Fruit fly (Drosophila melanogaster) whole organism, embryonic: Measurements from ENCODE around the gene RluA-1.

Source experiments
- Ada2b ChIP-seq: fragments of 200-800 bp; sonication (Bioruptor generic); IDR thresholded peaks from 2 replicates; pipeline ENCODE4 v1.3.6; 2022; ENCODE audit warnings: missing biosample characterization, missing genetic modification characterization
- Asciz ChIP-seq: fragments of 200-800 bp; sonication (Bioruptor generic); optimal IDR thresholded peaks from 2 replicates; lab custom pipeline; 2017; ENCODE audit warnings: missing biosample characterization, mild to moderate bottlenecking, missing genetic modification characterization, missing genetic modification reagents
- Atf3 ChIP-seq: fragments of 200-800 bp; sonication (Bioruptor generic); optimal IDR thresholded peaks from 3 replicates; lab custom pipeline; 2016; ENCODE audit warnings: missing biosample characterization, missing genetic modification characterization
- Awh ChIP-seq: fragments of 200-800 bp; sonication (Bioruptor generic); IDR thresholded peaks from 2 replicates; pipeline ENCODE4, ENCODE4 v1.3.6; 2022; ENCODE audit warnings: missing biosample characterization, missing genetic modification characterization
- Bgb ChIP-seq: fragments of 200-800 bp; sonication (Bioruptor generic); IDR thresholded peaks from 2 replicates; pipeline ENCODE4 v1.3.6; 2022; ENCODE audit warnings: missing biosample characterization, missing genetic modification characterization; ENCODE audit not compliant: partially characterized antibody
- Blimp-1 ChIP-seq: fragments of 200-800 bp; sonication (Bioruptor generic); optimal IDR thresholded peaks from 3 replicates; lab custom pipeline; 2018; ENCODE audit warnings: missing biosample characterization, missing genetic modification characterization, mild to moderate bottlenecking, moderate library complexity, missing genetic modification reagents
- CG10147 ChIP-seq: fragments of 200-800 bp; sonication (Bioruptor generic); optimal IDR thresholded peaks from 2 replicates; lab custom pipeline; 2019; ENCODE audit warnings: missing biosample characterization, mild to moderate bottlenecking, missing genetic modification characterization, moderate library complexity
- CG10274 ChIP-seq: fragments of 200-800 bp; sonication (Bioruptor generic); optimal IDR thresholded peaks from 3 replicates; lab custom pipeline; 2017; ENCODE audit warnings: missing biosample characterization, mild to moderate bottlenecking, missing genetic modification characterization
- CG12236 ChIP-seq: fragments of 200-800 bp; sonication (Bioruptor generic); optimal IDR thresholded peaks from 2 replicates; lab custom pipeline; 2016; ENCODE audit warnings: missing biosample characterization, missing genetic modification characterization
- CG18619 ChIP-seq: fragments of 200-800 bp; sonication (Bioruptor generic); optimal IDR thresholded peaks from 3 replicates; lab custom pipeline; 2017; ENCODE audit warnings: missing biosample characterization, mild to moderate bottlenecking, missing genetic modification characterization
- CG2120 ChIP-seq: fragments of 200-800 bp; sonication (Bioruptor generic); optimal IDR thresholded peaks from 3 replicates; lab custom pipeline; 2016; ENCODE audit warnings: missing biosample characterization, missing genetic modification characterization
- CG2875 ChIP-seq: fragments of 200-800 bp; sonication (Bioruptor generic); optimal IDR thresholded peaks from 2 replicates; lab custom pipeline; 2017; ENCODE audit warnings: missing biosample characterization, mild to moderate bottlenecking, missing genetic modification characterization, missing genetic modification reagents
- CG32532 ChIP-seq: fragments of 200-800 bp; sonication (Bioruptor generic); IDR thresholded peaks from 2 replicates; pipeline ENCODE4 v1.3.6; 2022; ENCODE audit warnings: missing biosample characterization, missing genetic modification characterization
- CG6175 ChIP-seq: fragments of 200-800 bp; sonication (Bioruptor generic); IDR thresholded peaks from 3 replicates; pipeline ENCODE4 v1.3.6; 2022; ENCODE audit warnings: missing biosample characterization, missing genetic modification characterization
- CG7745 ChIP-seq: fragments of 200-800 bp; sonication (Bioruptor generic); optimal IDR thresholded peaks from 2 replicates; lab custom pipeline; 2018; ENCODE audit warnings: missing biosample characterization, mild to moderate bottlenecking, missing genetic modification characterization, moderate library complexity
- CG7928 ChIP-seq: fragments of 200-800 bp; sonication (Bioruptor generic); optimal IDR thresholded peaks from 2 replicates; lab custom pipeline; 2017; ENCODE audit warnings: missing biosample characterization, mild to moderate bottlenecking, missing genetic modification characterization
- CG7987 ChIP-seq: fragments of 200-800 bp; sonication (Bioruptor generic); optimal IDR thresholded peaks from 2 replicates; lab custom pipeline; 2018; ENCODE audit warnings: missing biosample characterization, mild to moderate bottlenecking, missing genetic modification characterization, moderate library complexity
- CG8089 ChIP-seq: fragments of 200-800 bp; sonication (Bioruptor generic); optimal IDR thresholded peaks from 3 replicates; lab custom pipeline; 2016; ENCODE audit warnings: missing biosample characterization, missing genetic modification characterization
- CG9727 ChIP-seq: fragments of 200-800 bp; sonication (Bioruptor generic); optimal IDR thresholded peaks from 3 replicates; lab custom pipeline; 2017; ENCODE audit warnings: missing biosample characterization, mild to moderate bottlenecking, missing genetic modification characterization
- CG9797 ChIP-seq: fragments of 200-800 bp; sonication (Bioruptor generic); optimal IDR thresholded peaks from 3 replicates; lab custom pipeline; 2018; ENCODE audit warnings: missing biosample characterization, mild to moderate bottlenecking, missing genetic modification characterization
- Dfd ChIP-seq, 2 experiments: fragments of >200 bp; optimal IDR thresholded peaks; 2 replicates each; lab custom pipeline; 2017; ENCODE audit warnings: missing biosample characterization in 2 of 2, missing genetic modification characterization in 2 of 2
- Fer3 ChIP-seq: fragments of 200-800 bp; sonication (Bioruptor generic); optimal IDR thresholded peaks from 2 replicates; lab custom pipeline; 2018; ENCODE audit warnings: missing biosample characterization, mild to moderate bottlenecking, missing genetic modification characterization, moderate library complexity
- GATAe ChIP-seq: fragments of 200-800 bp; sonication (Bioruptor generic); conservative IDR thresholded peaks from 2 replicates; pipeline ENCODE4 v1.3.6; 2022; ENCODE audit warnings: missing biosample characterization, missing genetic modification characterization
- HHEX ChIP-seq: fragments of 200-800 bp; sonication (Bioruptor generic); optimal IDR thresholded peaks from 3 replicates; lab custom pipeline; 2017; ENCODE audit warnings: missing biosample characterization, mild to moderate bottlenecking, missing genetic modification characterization, missing genetic modification reagents
- Hmx ChIP-seq: fragments of 200-800 bp; sonication (Bioruptor generic); optimal IDR thresholded peaks from 2 replicates; lab custom pipeline; 2016; ENCODE audit warnings: missing biosample characterization, missing genetic modification characterization
- Kr ChIP-seq: fragments of 200-800 bp; sonication (Bioruptor generic); optimal IDR thresholded peaks from 2 replicates; lab custom pipeline; 2017; ENCODE audit warnings: missing biosample characterization, mild to moderate bottlenecking, missing genetic modification characterization
- Oli ChIP-seq: fragments of 200-800 bp; sonication (Bioruptor generic); optimal IDR thresholded peaks from 2 replicates; lab custom pipeline; 2018; ENCODE audit warnings: missing biosample characterization, mild to moderate bottlenecking, missing genetic modification characterization, moderate library complexity
- PHDP ChIP-seq: fragments of 200-800 bp; sonication (Bioruptor generic); optimal IDR thresholded peaks from 3 replicates; lab custom pipeline; 2018; ENCODE audit warnings: missing biosample characterization, mild to moderate bottlenecking, missing genetic modification characterization, moderate library complexity
- Rfx ChIP-seq: fragments of 200-800 bp; sonication (Bioruptor generic); IDR thresholded peaks from 2 replicates; pipeline ENCODE4 v1.3.6; 2022; ENCODE audit warnings: missing biosample characterization, missing genetic modification characterization
- Sin3A ChIP-seq: fragments of >200 bp; optimal IDR thresholded peaks from 2 replicates; lab custom pipeline; 2018
- Sry-β ChIP-seq: fragments of 200-800 bp; sonication (Bioruptor generic); optimal IDR thresholded peaks from 2 replicates; lab custom pipeline; 2018; ENCODE audit warnings: missing biosample characterization, mild to moderate bottlenecking, missing genetic modification characterization, moderate library complexity
- Tbp ChIP-seq: fragments of >200 bp; optimal IDR thresholded peaks from 2 replicates; lab custom pipeline; 2018; ENCODE audit warnings: missing biosample characterization, missing genetic modification characterization
- Xrp1 ChIP-seq: fragments of 200-800 bp; sonication (Bioruptor generic); IDR thresholded peaks from 2 replicates; pipeline ENCODE4 v1.3.6; 2022; ENCODE audit warnings: missing biosample characterization, missing genetic modification characterization
- ap ChIP-seq: fragments of 200-800 bp; sonication (Bioruptor generic); IDR thresholded peaks from 2 replicates; pipeline ENCODE4 v1.3.6; 2022; ENCODE audit warnings: missing biosample characterization, missing genetic modification characterization
- bsh ChIP-seq, 2 experiments: fragments of 200-800 bp; sonication (Bioruptor generic); optimal IDR thresholded peaks; 2 replicates each; lab custom pipeline; 2017 to 2018; ENCODE audit warnings: mild to moderate bottlenecking in 2 of 2, missing biosample characterization in 2 of 2, missing genetic modification characterization in 2 of 2, moderate library complexity in 1 of 2
- chm ChIP-seq: fragments of 200-800 bp; sonication (Bioruptor generic); IDR thresholded peaks from 2 replicates; pipeline ENCODE4 v1.3.6; 2022; ENCODE audit warnings: missing biosample characterization, missing genetic modification characterization
- danr ChIP-seq: fragments of 200-800 bp; sonication (Bioruptor generic); IDR thresholded peaks from 2 replicates; pipeline ENCODE4 v1.3.6; 2022; ENCODE audit warnings: missing biosample characterization, missing genetic modification characterization
- gsb-n ChIP-seq: fragments of 200-800 bp; sonication (Bioruptor generic); optimal IDR thresholded peaks from 3 replicates; lab custom pipeline; 2018; ENCODE audit warnings: missing biosample characterization, mild to moderate bottlenecking, missing genetic modification characterization
- gt ChIP-seq: fragments of 200-800 bp; sonication (Bioruptor generic); IDR thresholded peaks from 2 replicates; pipeline ENCODE4 v1.3.6; 2022; ENCODE audit warnings: missing biosample characterization, missing genetic modification characterization
- knrl ChIP-seq: fragments of 200-800 bp; sonication (Bioruptor generic); IDR thresholded peaks from 3 replicates; pipeline ENCODE4 v1.3.6; 2022; ENCODE audit warnings: missing biosample characterization, missing genetic modification characterization; ENCODE audit not compliant: partially characterized antibody
- mirr ChIP-seq: fragments of 200-800 bp; sonication (Bioruptor generic); optimal IDR thresholded peaks from 3 replicates; lab custom pipeline; 2018; ENCODE audit warnings: missing biosample characterization, mild to moderate bottlenecking, missing genetic modification characterization
- pita ChIP-seq: fragments of 200-800 bp; sonication (Bioruptor generic); optimal IDR thresholded peaks from 2 replicates; lab custom pipeline; 2017; ENCODE audit warnings: missing biosample characterization, mild to moderate bottlenecking, missing genetic modification characterization
- run ChIP-seq: fragments of 200-800 bp; sonication (Bioruptor generic); optimal IDR thresholded peaks from 3 replicates; lab custom pipeline; 2018; ENCODE audit warnings: missing biosample characterization, mild to moderate bottlenecking, missing genetic modification characterization
- salm ChIP-seq: fragments of 200-800 bp; sonication (Bioruptor generic); optimal IDR thresholded peaks from 2 replicates; lab custom pipeline; 2018; ENCODE audit warnings: missing biosample characterization, mild to moderate bottlenecking, missing genetic modification characterization
- sug ChIP-seq: fragments of 200-800 bp; optimal IDR thresholded peaks from 2 replicates; lab custom pipeline; 2019; ENCODE audit warnings: missing biosample characterization, mild to moderate bottlenecking, missing genetic modification characterization, moderate library complexity
- tna ChIP-seq: fragments of 200-800 bp; sonication (Bioruptor generic); IDR thresholded peaks from 2 replicates; pipeline ENCODE4 v1.3.6; 2022; ENCODE audit warnings: missing biosample characterization, missing genetic modification characterization; ENCODE audit not compliant: partially characterized antibody
- twi ChIP-seq: fragments of 200-800 bp; optimal IDR thresholded peaks from 2 replicates; lab custom pipeline; 2019; ENCODE audit warnings: missing biosample characterization, mild to moderate bottlenecking, missing genetic modification characterization, moderate library complexity
- tx ChIP-seq: fragments of 200-800 bp; sonication (Bioruptor generic); optimal IDR thresholded peaks from 2 replicates; lab custom pipeline; 2016; ENCODE audit warnings: missing biosample characterization, missing genetic modification characterization

RluA-1 gene

dm6 chr2L:10499608-10500007 lies 25.5 kb upstream of the RluA-1 start (continued):
- TF ChIP-seq danr (GFP tag; lab: Robert Waterston, UW) (no peak), Awh (GFP tag; lab: Robert Waterston, UW) (peak; percentile 30; the same call in 1 of the 2 replicates), Dfd (GFP tag; optimal IDR thresholded peaks at IDR 0.05; lab: Kevin White, UChicago) (no peak), Sry-β (GFP tag; lab: Kevin White, UChicago) (no peak), CG7987 (GFP tag; lab: Kevin White, UChicago) (peak; percentile 12), CG6175 (GFP tag; lab: Robert Waterston, UW) (peak; percentile 32; the same call in 1 of the 3 replicates), twi (tag; lab: Kevin White, UChicago) (peak; percentile 87), chm (GFP tag; lab: Robert Waterston, UW) (0 out of 2 replicates have a peak, but pooled peaks have one; percentile 27), CG10147 (GFP tag; lab: Kevin White, UChicago) (peak; percentile 13), knrl (GFP tag; lab: Robert Waterston, UW) (no peak), Rfx (GFP tag; lab: Robert Waterston, UW) (0 out of 2 replicates have a peak, but pooled peaks have one; percentile 12), CG32532 (GFP tag; lab: Robert Waterston, UW) (0 out of 2 replicates have a peak, but pooled peaks have one; percentile 10)

dm6 chr2L:10497106-10497800 lies 23.1 kb upstream of the RluA-1 start:
- TF ChIP-seq Fer3 (tag; lab: Kevin White, UChicago) (no peak), Xrp1 (GFP tag; lab: Robert Waterston, UW) (peak; percentile 62), CG8089 (peak; percentile 23), tna (GFP tag; lab: Robert Waterston, UW) (no peak), ap (GFP tag; lab: Robert Waterston, UW) (no peak), GATAe (no peak), Ada2b (no peak), HHEX (GFP tag; lab: Kevin White, UChicago) (no peak), Blimp-1 (GFP tag; lab: Kevin White, UChicago) (peak; percentile 33), Atf3 (GFP tag; lab: Kevin White, UChicago) (no peak), Sin3A (lab: Kevin White, UChicago) (no peak), CG9727 (GFP tag; lab: Kevin White, UChicago) (peak; percentile 23), Oli (no peak), Bgb (GFP tag; lab: Robert Waterston, UW) (no peak), CG7928 (no peak), salm (tag; lab: Kevin White, UChicago) (peak; percentile 1), CG2875 (peak; percentile 48), Hmx (GFP tag; lab: Kevin White, UChicago) (no peak), CG10147 (GFP tag; lab: Kevin White, UChicago) (no peak), tx (GFP tag; lab: Kevin White, UChicago) (no peak), bsh (GFP tag; optimal IDR thresholded peaks at IDR 0.05; lab: Kevin White, UChicago) (peak in 1 of 2 experiments; percentile 63), run (tag; lab: Kevin White, UChicago) (no peak), gsb-n (tag; lab: Kevin White, UChicago) (peak; percentile 36), gt (GFP tag; lab: Robert Waterston, UW) (no peak), CG12236 (GFP tag; lab: Kevin White, UChicago) (no peak), PHDP (peak; percentile 57), CG7745 (tag; lab: Kevin White, UChicago) (no peak), Tbp (GFP tag; lab: Kevin White, UChicago) (no peak), Asciz (GFP tag; lab: Kevin White, UChicago) (peak; percentile 65), sug (no peak), Kr (GFP tag; lab: Kevin White, UChicago) (no peak), pita (GFP tag; lab: Kevin White, UChicago) (no peak), CG18619 (GFP tag; lab: Kevin White, UChicago) (no peak), CG2120 (no peak), CG9797 (GFP tag; lab: Kevin White, UChicago) (no peak), CG10274 (GFP tag; lab: Kevin White, UChicago) (no peak), mirr (GFP tag; lab: Kevin White, UChicago) (no peak)
